Worm (Caenorhabditis elegans): ENCODE results near the gene sra-4.

DNA sequence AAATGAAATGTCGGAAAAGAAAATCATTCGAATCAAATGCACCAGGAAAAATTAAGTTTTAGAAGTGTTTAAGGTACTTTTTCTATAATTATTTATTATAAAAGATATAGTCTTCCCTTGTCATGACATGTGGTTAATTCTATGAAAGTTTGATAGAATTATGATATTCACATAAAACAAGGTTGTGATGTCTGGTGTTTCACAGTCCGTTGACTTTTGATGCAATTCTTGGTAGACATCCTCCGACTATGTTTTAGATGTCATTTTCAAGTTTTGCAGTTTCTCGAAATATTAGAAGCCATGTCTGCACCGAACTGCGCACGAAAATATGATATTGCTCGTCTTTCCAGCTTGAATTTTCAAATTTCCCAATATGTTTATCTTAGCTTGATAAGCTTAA lies 1.7 kb upstream of the sra-4 start, which contains the start of gene sra-7:
- TF ChIP-seq ztf-23 (GFP tag; IDR thresholded peaks at IDR 0.05) = no peak
- TF ChIP-seq flt-1 (GFP tag; IDR thresholded peaks at IDR 0.05) = no peak
- no peak for TF ChIP-seq klf-2 (GFP tag; conservative IDR thresholded peaks at IDR 0.05)
- TF ChIP-seq tab-1 (GFP tag; IDR thresholded peaks at IDR 0.05) = no peak
- TF ChIP-seq ztf-29 (GFP tag; IDR thresholded peaks at IDR 0.05) = no peak
- TF ChIP-seq cog-1 (tag; optimal IDR thresholded peaks at IDR 0.05) = no peak
- TF ChIP-seq med-1 (GFP tag; optimal IDR thresholded peaks at IDR 0.05; ENCODE audit: insufficient read depth) = no peak
- no peak for TF ChIP-seq ref-1 (GFP tag; conservative IDR thresholded peaks at IDR 0.05)
- no peak for TF ChIP-seq T22C8.4 (GFP tag; IDR thresholded peaks at IDR 0.05)

All from whole organism, midembryonic.